Worm (Caenorhabditis elegans) whole organism, late embryonic: ENCODE data around the gene C05D12.4.

Experiments
- K09A11.1 ChIP-seq: sonication (generic microtip); optimal IDR thresholded peaks from 2 replicates; lab custom pipeline; 2017; ENCODE audit warnings: antibody characterized with exemption, mild to moderate bottlenecking, missing genetic modification characterization, missing compliant biosample characterization; ENCODE audit not compliant: insufficient read depth
- ama-1 ChIP-seq: fragments of 150-350 bp; optimal IDR thresholded peaks from 2 replicates; lab custom pipeline; 2014
- ceh-14 ChIP-seq: sonication (generic microtip); optimal IDR thresholded peaks from 2 replicates; lab custom pipeline; 2016; ENCODE audit warnings: missing genotype, missing genetic modification characterization, missing compliant biosample characterization
- ceh-9 ChIP-seq: sonication (generic microtip); optimal IDR thresholded peaks from 2 replicates; lab custom pipeline; 2016; ENCODE audit warnings: mild to moderate bottlenecking, missing genetic modification characterization, inconsistent platforms, missing compliant biosample characterization
- hlh-15 ChIP-seq: sonication (generic microtip); optimal IDR thresholded peaks from 2 replicates; lab custom pipeline; 2016; ENCODE audit warnings: missing genetic modification characterization, missing compliant biosample characterization
- hlh-30 ChIP-seq: sonication (generic microtip); optimal IDR thresholded peaks from 2 replicates; lab custom pipeline; 2017; ENCODE audit warnings: antibody characterized with exemption, missing genetic modification characterization, missing compliant biosample characterization; ENCODE audit not compliant: insufficient read depth
- pha-4 ChIP-seq: fragments of 150-350 bp; optimal IDR thresholded peaks from 2 replicates; lab custom pipeline; 2018; ENCODE audit warnings: missing biosample characterization, missing genetic modification reagents, missing genetic modification characterization
- syd-9 ChIP-seq: sonication (generic microtip); optimal IDR thresholded peaks from 2 replicates; lab custom pipeline; 2016; ENCODE audit warnings: mild to moderate bottlenecking, missing genetic modification characterization, moderate library complexity, missing compliant biosample characterization

DNA sequence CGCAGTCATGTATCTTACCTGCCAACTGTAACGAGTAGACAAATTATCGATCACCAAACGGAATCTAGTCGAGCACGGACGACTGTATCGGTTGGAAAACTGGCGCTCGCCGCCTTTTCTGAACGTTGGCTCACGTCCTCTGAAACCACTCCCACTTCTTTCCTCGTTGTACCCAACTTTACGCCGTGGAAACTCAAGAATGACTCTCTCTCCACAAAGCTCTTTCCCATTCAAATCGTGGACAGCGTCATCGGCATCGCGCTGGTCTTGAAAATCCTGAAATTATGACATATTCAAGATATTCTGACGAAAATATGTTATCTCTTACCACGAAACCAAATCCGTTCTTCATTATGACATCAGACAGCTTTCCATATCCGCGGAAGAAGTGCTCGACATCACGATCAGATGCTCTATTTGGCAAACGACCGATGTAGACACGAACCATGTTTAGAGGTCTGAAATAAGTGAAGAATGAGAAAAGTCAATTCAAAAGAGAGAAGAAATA, 20.9 kb downstream of the C05D12.4 start, which contains the start of gene rsp-2:
- TF ChIP-seq hlh-30 (tag; lab: Kevin White, UChicago) = no peak
- TF ChIP-seq K09A11.1 (tag; lab: Kevin White, UChicago) = no peak
- no peak for TF ChIP-seq pha-4 (tag; lab: Kevin White, UChicago)
- TF ChIP-seq ama-1 (lab: Kevin White, UChicago) = no peak
- TF ChIP-seq hlh-15 (tag; lab: Kevin White, UChicago) = no peak
- TF ChIP-seq syd-9 (tag; lab: Kevin White, UChicago) = no peak
- no peak for TF ChIP-seq ceh-9 (tag; lab: Kevin White, UChicago)
- no peak for TF ChIP-seq ceh-14 (tag; lab: Kevin White, UChicago)
